Fruit fly (Drosophila melanogaster) whole organism, pupa: ENCODE data around the gene Ada1-2.

Experiments used
- CG8159 ChIP-seq: fragments of 200-800 bp; sonication (Bioruptor generic); optimal IDR thresholded peaks from 3 replicates; lab custom pipeline; 2018; ENCODE audit warnings: missing biosample characterization, mild to moderate bottlenecking, missing genetic modification characterization, moderate library complexity
- EcR ChIP-seq: fragments of 200-800 bp; sonication (Bioruptor generic); optimal IDR thresholded peaks from 3 replicates; lab custom pipeline; 2019; ENCODE audit warnings: missing biosample characterization, missing genetic modification characterization, mild to moderate bottlenecking, moderate library complexity, missing genetic modification reagents
- fd96Ca ChIP-seq: fragments of 200-800 bp; sonication (Bioruptor generic); IDR thresholded peaks from 3 replicates; pipeline ENCODE4 v1.3.6; 2022; ENCODE audit warnings: missing biosample characterization, missing genetic modification characterization

DNA sequence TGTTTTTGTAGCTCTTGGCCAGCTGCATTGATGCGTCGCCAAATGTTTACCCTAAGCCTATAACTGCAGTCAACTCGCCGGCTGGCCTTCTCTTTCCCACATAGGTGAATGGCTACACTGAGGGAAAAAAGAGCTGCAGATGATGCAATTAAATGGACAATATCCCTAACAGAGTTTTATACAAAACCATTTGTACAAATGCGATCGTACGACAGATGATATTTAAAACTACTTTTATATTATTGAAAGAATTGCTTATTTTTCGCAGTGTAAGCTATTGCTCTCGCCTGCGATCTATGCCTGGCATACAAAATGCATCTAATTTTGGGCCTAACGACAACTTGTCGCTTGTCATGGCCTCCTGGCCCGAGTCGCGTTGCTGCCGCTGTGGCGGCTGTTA is 42.8 kb upstream of the Ada1-2 start:
- TF ChIP-seq EcR (GFP tag; lab: Kevin White, UChicago) (no peak), fd96Ca (GFP tag; lab: Robert Waterston, UW) (peak; percentile 94), CG8159 (peak; percentile 34)
